Worm (Caenorhabditis elegans) whole organism, L3 larva: ENCODE measurements around the gene rml-4.

Experiments
- aly-2 ChIP-seq: fragments of 150-350 bp; optimal IDR thresholded peaks from 2 replicates; lab custom pipeline; 2014; ENCODE audit warnings: missing biosample characterization, missing genetic modification characterization
- elt-3 ChIP-seq, 3 experiments: fragments of 150-350 bp in 1 of 3; sonication (generic microtip) in 2 of 3; optimal IDR thresholded peaks; 2 replicates in 2 of 3; 4 replicates in 1 of 3; lab custom pipeline; 2014 to 2017; ENCODE audit warnings: missing biosample characterization in 3 of 3, missing genetic modification characterization in 3 of 3
- fkh-10 ChIP-seq: sonication (generic microtip); optimal IDR thresholded peaks from 2 replicates; lab custom pipeline; 2017; ENCODE audit warnings: missing biosample characterization, missing genetic modification reagents, missing genetic modification characterization
- lin-15B ChIP-seq: fragments of 150-350 bp; optimal IDR thresholded peaks from 2 replicates; lab custom pipeline; 2014; ENCODE audit warnings: missing biosample characterization, missing genetic modification characterization
- mml-1 ChIP-seq: fragments of 150-350 bp; sonication (generic microtip); optimal IDR thresholded peaks from 3 replicates; lab custom pipeline; 2014; ENCODE audit warnings: missing biosample characterization, missing genetic modification characterization
- nhr-237 ChIP-seq: fragments of 150-350 bp; optimal IDR thresholded peaks from 2 replicates; lab custom pipeline; 2014; ENCODE audit warnings: missing biosample characterization, missing genetic modification characterization
- nhr-28 ChIP-seq: fragments of 150-350 bp; optimal IDR thresholded peaks from 2 replicates; lab custom pipeline; 2014; ENCODE audit warnings: missing biosample characterization, missing genetic modification characterization
- ztf-11 ChIP-seq: fragments of 150-350 bp; optimal IDR thresholded peaks from 2 replicates; lab custom pipeline; 2014; ENCODE audit warnings: missing biosample characterization, missing genetic modification characterization
- ztf-4 ChIP-seq: fragments of 150-350 bp; optimal IDR thresholded peaks from 2 replicates; lab custom pipeline; 2014; ENCODE audit warnings: missing biosample characterization, missing genetic modification characterization

DNA sequence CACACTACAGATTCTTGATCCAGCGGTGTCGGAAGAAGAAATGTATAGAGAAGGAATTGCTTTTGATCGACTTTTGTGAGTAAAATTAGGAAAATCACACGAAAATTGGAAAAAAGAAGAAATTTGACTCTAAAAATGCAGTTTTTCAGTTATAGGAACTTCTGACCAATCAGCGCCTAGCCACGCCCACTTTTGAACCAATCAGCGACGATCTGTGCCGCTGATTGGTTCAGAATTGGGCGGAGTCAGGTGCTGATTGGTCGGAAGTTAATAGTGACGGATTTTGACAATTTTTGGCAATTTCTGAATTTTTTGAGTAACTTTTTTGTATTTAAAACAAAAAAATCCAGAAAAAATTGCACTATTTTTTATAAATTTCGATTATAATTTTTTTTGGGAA, 46.6 kb downstream of the rml-4 start:
- no peak for TF ChIP-seq fkh-10
- no peak for TF ChIP-seq nhr-28 (tag; lab: Kevin White, UChicago)
- no peak for TF ChIP-seq lin-15B (tag; lab: Kevin White, UChicago)
- TF ChIP-seq ztf-11 (tag; lab: Kevin White, UChicago) = no peak
- TF ChIP-seq ztf-4 = no peak
- no peak for TF ChIP-seq elt-3 (tag; optimal IDR thresholded peaks at IDR 0.05; lab: Kevin White, UChicago)
- TF ChIP-seq aly-2 (tag; lab: Kevin White, UChicago) = no peak
- TF ChIP-seq nhr-237 (tag; lab: Kevin White, UChicago) = no peak
- no peak for TF ChIP-seq mml-1 (tag; lab: Kevin White, UChicago)
